Worm (Caenorhabditis elegans): Measurements from ENCODE around the gene arrd-24.

The arrd-24 gene

ce11 chrX:13950620-13951152, 29.6 kb downstream of the arrd-24 start (continued):
- TF ChIP-seq pax-1 (tag; optimal IDR thresholded peaks at IDR 0.05) (no peak), pha-2 (tag; optimal IDR thresholded peaks at IDR 0.05) (no peak), Y22D7AL.16 (tag; optimal IDR thresholded peaks at IDR 0.05) (no peak), hlh-15 (tag; optimal IDR thresholded peaks at IDR 0.05) (no peak), ceh-30 (tag; optimal IDR thresholded peaks at IDR 0.05) (no peak), dmd-4 (tag; optimal IDR thresholded peaks at IDR 0.05; ENCODE audit: borderline replicate concordance) (no peak), pag-3 (tag; optimal IDR thresholded peaks at IDR 0.05; ENCODE audit: borderline replicate concordance) (no peak), gmeb-2 (tag; optimal IDR thresholded peaks at IDR 0.05) (no peak), zip-5 (tag; optimal IDR thresholded peaks at IDR 0.05) (no peak), ceh-48 (tag; optimal IDR thresholded peaks at IDR 0.05) (no peak), unc-55 (GFP tag; optimal IDR thresholded peaks at IDR 0.05) (peak; percentile 44), unc-3 (GFP tag; conservative IDR thresholded peaks at IDR 0.05) (no peak), unc-3 (tag; optimal IDR thresholded peaks at IDR 0.05) (no peak), ama-1 (optimal IDR thresholded peaks at IDR 0.05) (no peak), T23F11.4 (GFP tag; optimal IDR thresholded peaks at IDR 0.05) (peak; percentile 4), ceh-22 (tag; optimal IDR thresholded peaks at IDR 0.05) (peak; percentile 45), pqm-1 (tag; optimal IDR thresholded peaks at IDR 0.05) (no peak)

- TF ChIP-seq ahr-1 (tag; optimal IDR thresholded peaks at IDR 0.05) (no peak), T23F11.4 (GFP tag; optimal IDR thresholded peaks at IDR 0.05) (no peak), unc-42 (tag; optimal IDR thresholded peaks at IDR 0.05) (no peak), ceh-34 (tag; optimal IDR thresholded peaks at IDR 0.05) (no peak), unc-3 (GFP tag; conservative IDR thresholded peaks at IDR 0.05) (no peak), unc-3 (tag; optimal IDR thresholded peaks at IDR 0.05) (no peak)
Measured at ce11 chrX:13948810-13949209, 31.5 kb downstream of the arrd-24 start, which contains the start of gene alg-1. TSS of gene alg-1 (plus strand) at chrX:13949110.

- TF ChIP-seq hlh-30 (tag; optimal IDR thresholded peaks at IDR 0.05; ENCODE audit: insufficient read depth) (no peak), tbx-7 (tag; optimal IDR thresholded peaks at IDR 0.05) (no peak), zip-5 (tag; optimal IDR thresholded peaks at IDR 0.05) (no peak), syd-9 (tag; optimal IDR thresholded peaks at IDR 0.05) (peak; percentile 25), eyg-1 (tag; optimal IDR thresholded peaks at IDR 0.05) (no peak), unc-55 (GFP tag; optimal IDR thresholded peaks at IDR 0.05) (peak; percentile 18), ref-2 (tag; optimal IDR thresholded peaks at IDR 0.05) (peak; percentile 23), F13H6.1 (tag; optimal IDR thresholded peaks at IDR 0.05) (no peak), pqm-1 (tag; optimal IDR thresholded peaks at IDR 0.05) (no peak), pros-1 (tag; optimal IDR thresholded peaks at IDR 0.05) (no peak), ceh-2 (tag; optimal IDR thresholded peaks at IDR 0.05) (no peak), hlh-8 (tag; optimal IDR thresholded peaks at IDR 0.05) (no peak), K02D7.2 (tag; optimal IDR thresholded peaks at IDR 0.05) (no peak), ceh-14 (tag; optimal IDR thresholded peaks at IDR 0.05) (no peak), hlh-6 (tag; optimal IDR thresholded peaks at IDR 0.05) (no peak), tbx-2 (tag; optimal IDR thresholded peaks at IDR 0.05) (peak; percentile 41), ceh-9 (tag; optimal IDR thresholded peaks at IDR 0.05) (no peak), sdc-2 (tag; optimal IDR thresholded peaks at IDR 0.05) (peak; percentile 53), ceh-31 (tag; optimal IDR thresholded peaks at IDR 0.05) (peak; percentile 59), unc-42 (tag; optimal IDR thresholded peaks at IDR 0.05) (peak; percentile 18), fkh-10 (GFP tag; optimal IDR thresholded peaks at IDR 0.05) (no peak), nfya-1 (tag; optimal IDR thresholded peaks at IDR 0.05) (peak; percentile 39), unc-3 (GFP tag; conservative IDR thresholded peaks at IDR 0.05) (no peak), unc-3 (tag; optimal IDR thresholded peaks at IDR 0.05) (no peak), lin-11 (tag; optimal IDR thresholded peaks at IDR 0.05) (no peak), hlh-15 (tag; optimal IDR thresholded peaks at IDR 0.05) (no peak), pha-4 (tag; optimal IDR thresholded peaks at IDR 0.05) (no peak)
Measured at ce11 chrX:13948167-13948566, 32.1 kb downstream of the arrd-24 start.
